Worm (Caenorhabditis elegans) whole organism, mixed stage, embryonic: ENCODE data around the gene M03B6.5.

ENCODE experiments used
- M03D4.4 ChIP-seq: sonication (generic microtip); optimal IDR thresholded peaks from 2 replicates; lab custom pipeline; 2017; ENCODE audit warnings: mild to moderate bottlenecking, missing genetic modification characterization, missing compliant biosample characterization
- bed-3 ChIP-seq: fragments of 200-800 bp; sonication (Bioruptor generic); optimal IDR thresholded peaks from 3 replicates; lab custom pipeline; 2018; ENCODE audit warnings: mild to moderate bottlenecking, missing genetic modification characterization, moderate library complexity, missing compliant biosample characterization
- blmp-1 ChIP-seq: fragments of 150-350 bp; optimal IDR thresholded peaks from 2 replicates; lab custom pipeline; 2014; ENCODE audit warnings: missing biosample characterization, missing genetic modification characterization
- ceh-39 ChIP-seq: fragments of 150-350 bp; optimal IDR thresholded peaks from 2 replicates; lab custom pipeline; 2014; ENCODE audit warnings: missing biosample characterization, missing genetic modification characterization
- ceh-43 ChIP-seq: fragments of 200-800 bp; sonication (Bioruptor generic); optimal IDR thresholded peaks from 2 replicates; lab custom pipeline; 2018; ENCODE audit warnings: mild to moderate bottlenecking, missing genetic modification characterization, moderate library complexity, missing compliant biosample characterization
- ceh-83 ChIP-seq: fragments of 200-800 bp; sonication (Bioruptor generic); optimal IDR thresholded peaks from 2 replicates; lab custom pipeline; 2018; ENCODE audit warnings: mild to moderate bottlenecking, missing genetic modification characterization, missing compliant biosample characterization
- ces-1 ChIP-seq: fragments of 150-350 bp; optimal IDR thresholded peaks from 2 replicates; lab custom pipeline; 2014; ENCODE audit warnings: missing biosample characterization, missing genetic modification reagents, missing genetic modification characterization
- cnd-1 ChIP-seq: fragments of 200-800 bp; sonication (Bioruptor generic); optimal IDR thresholded peaks from 2 replicates; lab custom pipeline; 2018; ENCODE audit warnings: mild to moderate bottlenecking, missing genetic modification characterization, missing compliant biosample characterization
- drap-1 ChIP-seq: fragments of 200-800 bp; sonication (Bioruptor generic); optimal IDR thresholded peaks from 3 replicates; lab custom pipeline; 2018; ENCODE audit warnings: mild to moderate bottlenecking, missing genetic modification characterization, missing compliant biosample characterization
- elt-1 ChIP-seq: sonication (generic microtip); optimal IDR thresholded peaks from 2 replicates; lab custom pipeline; 2017; ENCODE audit warnings: missing genetic modification characterization, mild to moderate bottlenecking, missing compliant biosample characterization, antibody characterized with exemption, moderate library complexity, borderline replicate concordance; ENCODE audit not compliant: insufficient read depth
- elt-3 ChIP-seq: fragments of 150-350 bp; optimal IDR thresholded peaks from 2 replicates; lab custom pipeline; 2014; ENCODE audit warnings: missing biosample characterization, missing genetic modification characterization
- flh-1 ChIP-seq: fragments of 200-800 bp; sonication (Bioruptor generic); optimal IDR thresholded peaks from 2 replicates; lab custom pipeline; 2018; ENCODE audit warnings: mild to moderate bottlenecking, missing genetic modification characterization, moderate library complexity, missing compliant biosample characterization
- ham-2 ChIP-seq: fragments of 200-800 bp; sonication (Bioruptor generic); optimal IDR thresholded peaks from 2 replicates; lab custom pipeline; 2018; ENCODE audit warnings: mild to moderate bottlenecking, missing genetic modification characterization, missing compliant biosample characterization
- hlh-1 ChIP-seq: fragments of 150-350 bp; optimal IDR thresholded peaks from 2 replicates; lab custom pipeline; 2014; ENCODE audit warnings: missing biosample characterization, missing genetic modification reagents, missing genetic modification characterization
- lin-13 ChIP-seq: fragments of 150-350 bp; optimal IDR thresholded peaks from 2 replicates; lab custom pipeline; 2014; ENCODE audit warnings: missing biosample characterization, missing genetic modification characterization
- lin-32 ChIP-seq: fragments of 200-800 bp; sonication (Bioruptor generic); optimal IDR thresholded peaks from 2 replicates; lab custom pipeline; 2018; ENCODE audit warnings: mild to moderate bottlenecking, missing genetic modification characterization, missing compliant biosample characterization
- lsy-2 ChIP-seq: fragments of 150-350 bp; optimal IDR thresholded peaks from 2 replicates; lab custom pipeline; 2014; ENCODE audit warnings: missing biosample characterization, missing genetic modification characterization
- mab-5 ChIP-seq: fragments of 150-350 bp; optimal IDR thresholded peaks from 2 replicates; lab custom pipeline; 2014; ENCODE audit warnings: missing biosample characterization, missing genetic modification characterization
- mep-1 ChIP-seq: fragments of 150-350 bp; optimal IDR thresholded peaks from 2 replicates; lab custom pipeline; 2017; ENCODE audit warnings: missing biosample characterization, missing genetic modification reagents, missing genetic modification characterization, inconsistent platforms
- mls-2 ChIP-seq: sonication (generic microtip); optimal IDR thresholded peaks from 2 replicates; lab custom pipeline; 2016; ENCODE audit warnings: mild to moderate bottlenecking, missing genetic modification characterization, moderate library complexity, missing compliant biosample characterization
- nhr-12 ChIP-seq: fragments of 150-350 bp; optimal IDR thresholded peaks from 2 replicates; lab custom pipeline; 2014; ENCODE audit warnings: missing biosample characterization, missing genetic modification characterization
- nhr-2 ChIP-seq: fragments of 150-350 bp; optimal IDR thresholded peaks from 2 replicates; lab custom pipeline; 2014; ENCODE audit warnings: missing biosample characterization, missing genetic modification characterization
- nhr-237 ChIP-seq: fragments of 150-350 bp; optimal IDR thresholded peaks from 2 replicates; lab custom pipeline; 2014; ENCODE audit warnings: missing biosample characterization, missing genetic modification characterization
- nhr-28 ChIP-seq: fragments of 150-350 bp; optimal IDR thresholded peaks from 2 replicates; lab custom pipeline; 2014; ENCODE audit warnings: missing biosample characterization, missing genetic modification characterization
- nhr-76 ChIP-seq: sonication (generic microtip); optimal IDR thresholded peaks from 2 replicates; lab custom pipeline; 2017; ENCODE audit warnings: missing biosample characterization, missing genetic modification characterization
- pha-4 ChIP-seq: fragments of 150-350 bp; optimal IDR thresholded peaks from 2 replicates; lab custom pipeline; 2018; ENCODE audit warnings: missing biosample characterization, missing genetic modification reagents, missing genetic modification characterization
- sem-2 ChIP-seq: fragments of 200-800 bp; sonication (Bioruptor generic); optimal IDR thresholded peaks from 2 replicates; lab custom pipeline; 2018; ENCODE audit warnings: mild to moderate bottlenecking, missing genetic modification characterization, missing compliant biosample characterization
- snpc-4 ChIP-seq: fragments of 150-350 bp; optimal IDR thresholded peaks from 2 replicates; lab custom pipeline; 2014; ENCODE audit warnings: missing biosample characterization, missing genetic modification characterization
- sptf-1 ChIP-seq: sonication (generic microtip); optimal IDR thresholded peaks from 2 replicates; lab custom pipeline; 2017; ENCODE audit warnings: mild to moderate bottlenecking, missing genetic modification characterization, moderate library complexity, missing compliant biosample characterization
- tbx-8 ChIP-seq: fragments of 200-800 bp; sonication (Bioruptor generic); optimal IDR thresholded peaks from 2 replicates; lab custom pipeline; 2018; ENCODE audit warnings: mild to moderate bottlenecking, missing genetic modification characterization, moderate library complexity, missing compliant biosample characterization
- unc-39 ChIP-seq: fragments of 150-350 bp; optimal IDR thresholded peaks from 2 replicates; lab custom pipeline; 2014; ENCODE audit warnings: missing biosample characterization, missing genetic modification characterization
- unc-62 ChIP-seq: fragments of 150-350 bp; optimal IDR thresholded peaks from 2 replicates; lab custom pipeline; 2014; ENCODE audit warnings: missing biosample characterization, missing genetic modification reagents, missing genetic modification characterization
- zip-8 ChIP-seq: fragments of 150-350 bp; optimal IDR thresholded peaks from 2 replicates; lab custom pipeline; 2014; ENCODE audit warnings: missing biosample characterization, missing genetic modification characterization
- ztf-11 ChIP-seq: fragments of 150-350 bp; optimal IDR thresholded peaks from 2 replicates; lab custom pipeline; 2014; ENCODE audit warnings: missing biosample characterization, missing genetic modification characterization

The M03B6.5 gene

ce11 chrX:13823482-13823881, 20.3 kb upstream of the M03B6.5 start, which contains the start of gene twk-23:
TSS of gene twk-23 (minus strand) at chrX:13823582.
- TF ChIP-seq M03D4.4 (tag; lab: Kevin White, UChicago) (no peak), sem-2 (GFP tag; lab: Kevin White, UChicago) (no peak), blmp-1 (tag; lab: Kevin White, UChicago) (no peak), ces-1 (no peak), hlh-1 (tag; lab: Kevin White, UChicago) (no peak), ztf-11 (tag; lab: Kevin White, UChicago) (no peak), unc-39 (no peak), elt-1 (tag; lab: Kevin White, UChicago) (no peak), lin-32 (GFP tag; lab: Kevin White, UChicago) (no peak), pha-4 (tag; lab: Kevin White, UChicago) (no peak), nhr-12 (no peak), mls-2 (tag; lab: Kevin White, UChicago) (no peak)

- TF ChIP-seq elt-3 (tag; lab: Kevin White, UChicago) (no peak), cnd-1 (tag; lab: Kevin White, UChicago) (no peak), zip-8 (tag; lab: Kevin White, UChicago) (no peak), mab-5 (tag; lab: Kevin White, UChicago) (no peak), bed-3 (GFP tag; lab: Kevin White, UChicago) (no peak), nhr-76 (tag; lab: Kevin White, UChicago) (no peak), tbx-8 (GFP tag; lab: Kevin White, UChicago) (no peak), lsy-2 (tag; lab: Kevin White, UChicago) (no peak), nhr-237 (tag; lab: Kevin White, UChicago) (no peak), nhr-2 (tag; lab: Kevin White, UChicago) (no peak), ham-2 (GFP tag; lab: Kevin White, UChicago) (no peak), sem-2 (GFP tag; lab: Kevin White, UChicago) (no peak), unc-62 (GFP tag; lab: Kevin White, UChicago) (no peak), lin-13 (no peak), ceh-39 (tag; lab: Kevin White, UChicago) (no peak), flh-1 (GFP tag; lab: Kevin White, UChicago) (no peak), M03D4.4 (tag; lab: Kevin White, UChicago) (no peak), drap-1 (GFP tag; lab: Kevin White, UChicago) (no peak), mls-2 (tag; lab: Kevin White, UChicago) (no peak), pha-4 (tag; lab: Kevin White, UChicago) (no peak)
These were observed 10.3 kb upstream of the M03B6.5 start for ce11 chrX:13833448-13833847.

ce11 chrX:13834127-13834526, 9.6 kb upstream of the M03B6.5 start, which contains the start of gene F19D8.2:
TSS of gene F19D8.2 (plus strand) at chrX:13834427.
- TF ChIP-seq nhr-28 (tag; lab: Kevin White, UChicago) (no peak), elt-3 (tag; lab: Kevin White, UChicago) (no peak), nhr-12 (no peak), ceh-39 (tag; lab: Kevin White, UChicago) (no peak), snpc-4 (tag; lab: Kevin White, UChicago) (no peak), M03D4.4 (tag; lab: Kevin White, UChicago) (no peak), nhr-2 (tag; lab: Kevin White, UChicago) (no peak), pha-4 (tag; lab: Kevin White, UChicago) (no peak), ceh-43 (GFP tag; lab: Kevin White, UChicago) (no peak), sptf-1 (no peak), nhr-237 (tag; lab: Kevin White, UChicago) (no peak), lin-13 (no peak)

ce11 chrX:13838019-13838418, 5.8 kb upstream of the M03B6.5 start:
- no peak for TF ChIP-seq sem-2 (GFP tag; lab: Kevin White, UChicago)
- no peak for TF ChIP-seq tbx-8 (GFP tag; lab: Kevin White, UChicago)
- TF ChIP-seq ztf-11 (tag; lab: Kevin White, UChicago) = no peak
- TF ChIP-seq mep-1 (tag; lab: Kevin White, UChicago) = no peak
- no peak for TF ChIP-seq lin-32 (GFP tag; lab: Kevin White, UChicago)
- no peak for TF ChIP-seq ceh-83
- TF ChIP-seq nhr-2 (tag; lab: Kevin White, UChicago) = no peak
- no peak for TF ChIP-seq nhr-12
- TF ChIP-seq, all 35 proteins: peak for 0
